Worm (Caenorhabditis elegans): Measurements from ENCODE around the gene nhr-254.

Gene nhr-254

ce11 chrV:392199-392678 is at the start of gene nhr-254:
Gene nhr-254, plus strand, starts transcription at chrV:392628.
- TF ChIP-seq ref-1 (GFP tag; conservative IDR thresholded peaks at IDR 0.05) (no peak), klf-2 (GFP tag; conservative IDR thresholded peaks at IDR 0.05) (no peak)

- TF ChIP-seq cog-1 (tag; optimal IDR thresholded peaks at IDR 0.05) = no peak
- no peak for TF ChIP-seq T22C8.4 (GFP tag; IDR thresholded peaks at IDR 0.05)
- TF ChIP-seq ztf-29 (GFP tag; IDR thresholded peaks at IDR 0.05) = no peak
- TF ChIP-seq tab-1 (GFP tag; IDR thresholded peaks at IDR 0.05) = no peak
- no peak for TF ChIP-seq med-1 (GFP tag; optimal IDR thresholded peaks at IDR 0.05; ENCODE audit: insufficient read depth)
- TF ChIP-seq ref-1 (GFP tag; conservative IDR thresholded peaks at IDR 0.05) = no peak
- TF ChIP-seq ztf-23 (GFP tag; IDR thresholded peaks at IDR 0.05) = no peak
- TF ChIP-seq flt-1 (GFP tag; IDR thresholded peaks at IDR 0.05) = no peak
- no peak for TF ChIP-seq klf-2 (GFP tag; conservative IDR thresholded peaks at IDR 0.05)
Observed at ce11 chrV:343128-343527, 49.3 kb upstream of the nhr-254 start, which contains the start of gene wago-10. Gene wago-10, plus strand, starts transcription at chrV:343428.

- TF ChIP-seq flt-1 (GFP tag; IDR thresholded peaks at IDR 0.05) (no peak), tab-1 (GFP tag; IDR thresholded peaks at IDR 0.05) (no peak), klf-2 (GFP tag; conservative IDR thresholded peaks at IDR 0.05) (no peak)
Observed at ce11 chrV:343546-343945, 48.9 kb upstream of the nhr-254 start.

ce11 chrV:346005-346404 is 46.4 kb upstream of the nhr-254 start:
- TF ChIP-seq tab-1 (GFP tag; IDR thresholded peaks at IDR 0.05) (no peak), ztf-29 (GFP tag; IDR thresholded peaks at IDR 0.05) (no peak), ref-1 (GFP tag; conservative IDR thresholded peaks at IDR 0.05) (no peak), flt-1 (GFP tag; IDR thresholded peaks at IDR 0.05) (no peak), med-1 (GFP tag; optimal IDR thresholded peaks at IDR 0.05; ENCODE audit: insufficient read depth) (no peak), ztf-23 (GFP tag; IDR thresholded peaks at IDR 0.05) (no peak), klf-2 (GFP tag; conservative IDR thresholded peaks at IDR 0.05) (no peak), T22C8.4 (GFP tag; IDR thresholded peaks at IDR 0.05) (no peak), cog-1 (tag; optimal IDR thresholded peaks at IDR 0.05) (no peak)

ce11 chrV:347561-348345 is 44.7 kb upstream of the nhr-254 start:
- TF ChIP-seq ztf-29 (GFP tag; IDR thresholded peaks at IDR 0.05) (no peak), ztf-23 (GFP tag; IDR thresholded peaks at IDR 0.05) (no peak), tab-1 (GFP tag; IDR thresholded peaks at IDR 0.05) (no peak), ref-1 (GFP tag; conservative IDR thresholded peaks at IDR 0.05) (no peak), flt-1 (GFP tag; IDR thresholded peaks at IDR 0.05) (no peak), cog-1 (tag; optimal IDR thresholded peaks at IDR 0.05) (no peak), T22C8.4 (GFP tag; IDR thresholded peaks at IDR 0.05) (no peak), med-1 (GFP tag; optimal IDR thresholded peaks at IDR 0.05; ENCODE audit: insufficient read depth) (no peak), klf-2 (GFP tag; conservative IDR thresholded peaks at IDR 0.05) (no peak)

ce11 chrV:349054-349453 is 43.4 kb upstream of the nhr-254 start, which contains the start of gene atg-9:
Gene atg-9, plus strand, starts transcription at chrV:349385.
- TF ChIP-seq tab-1 (GFP tag; IDR thresholded peaks at IDR 0.05) (no peak), T22C8.4 (GFP tag; IDR thresholded peaks at IDR 0.05) (peak; percentile 58; the same call in 1 of the 2 replicates), flt-1 (GFP tag; IDR thresholded peaks at IDR 0.05) (0 out of 2 replicates have a peak, but pooled peaks have one; percentile 54)

- no peak for TF ChIP-seq klf-2 (GFP tag; conservative IDR thresholded peaks at IDR 0.05)
- no peak for TF ChIP-seq med-1 (GFP tag; optimal IDR thresholded peaks at IDR 0.05; ENCODE audit: insufficient read depth)
- TF ChIP-seq T22C8.4 (GFP tag; IDR thresholded peaks at IDR 0.05) = no peak
- TF ChIP-seq ztf-29 (GFP tag; IDR thresholded peaks at IDR 0.05) = no peak
- no peak for TF ChIP-seq ref-1 (GFP tag; conservative IDR thresholded peaks at IDR 0.05)
- TF ChIP-seq flt-1 (GFP tag; IDR thresholded peaks at IDR 0.05) = no peak
- TF ChIP-seq cog-1 (tag; optimal IDR thresholded peaks at IDR 0.05) = no peak
- TF ChIP-seq tab-1 (GFP tag; IDR thresholded peaks at IDR 0.05) = no peak
- no peak for TF ChIP-seq ztf-23 (GFP tag; IDR thresholded peaks at IDR 0.05)
Observed at ce11 chrV:350822-351221, 41.6 kb upstream of the nhr-254 start.

ce11 chrV:351787-352186 is 40.6 kb upstream of the nhr-254 start:
- no peak for TF ChIP-seq tab-1 (GFP tag; IDR thresholded peaks at IDR 0.05)
- TF ChIP-seq T22C8.4 (GFP tag; IDR thresholded peaks at IDR 0.05) = no peak
- no peak for TF ChIP-seq flt-1 (GFP tag; IDR thresholded peaks at IDR 0.05)
- TF ChIP-seq med-1 (GFP tag; optimal IDR thresholded peaks at IDR 0.05; ENCODE audit: insufficient read depth) = no peak
- TF ChIP-seq ztf-29 (GFP tag; IDR thresholded peaks at IDR 0.05) = no peak
- TF ChIP-seq ztf-23 (GFP tag; IDR thresholded peaks at IDR 0.05) = no peak
- no peak for TF ChIP-seq cog-1 (tag; optimal IDR thresholded peaks at IDR 0.05)
- TF ChIP-seq klf-2 (GFP tag; conservative IDR thresholded peaks at IDR 0.05) = no peak
- no peak for TF ChIP-seq ref-1 (GFP tag; conservative IDR thresholded peaks at IDR 0.05)

- TF ChIP-seq T22C8.4 (GFP tag; IDR thresholded peaks at IDR 0.05) (no peak), tab-1 (GFP tag; IDR thresholded peaks at IDR 0.05) (no peak), klf-2 (GFP tag; conservative IDR thresholded peaks at IDR 0.05) (no peak), med-1 (GFP tag; optimal IDR thresholded peaks at IDR 0.05; ENCODE audit: insufficient read depth) (no peak), ztf-29 (GFP tag; IDR thresholded peaks at IDR 0.05) (no peak)
Observed at ce11 chrV:356959-357702, 35.3 kb upstream of the nhr-254 start.

ce11 chrV:358473-358872 is 34.0 kb upstream of the nhr-254 start:
- TF ChIP-seq ztf-29 (GFP tag; IDR thresholded peaks at IDR 0.05) = no peak
- no peak for TF ChIP-seq cog-1 (tag; optimal IDR thresholded peaks at IDR 0.05)
- no peak for TF ChIP-seq klf-2 (GFP tag; conservative IDR thresholded peaks at IDR 0.05)
- TF ChIP-seq ztf-23 (GFP tag; IDR thresholded peaks at IDR 0.05) = no peak
- no peak for TF ChIP-seq ref-1 (GFP tag; conservative IDR thresholded peaks at IDR 0.05)
- TF ChIP-seq tab-1 (GFP tag; IDR thresholded peaks at IDR 0.05) = no peak
- no peak for TF ChIP-seq T22C8.4 (GFP tag; IDR thresholded peaks at IDR 0.05)
- no peak for TF ChIP-seq med-1 (GFP tag; optimal IDR thresholded peaks at IDR 0.05; ENCODE audit: insufficient read depth)
- TF ChIP-seq flt-1 (GFP tag; IDR thresholded peaks at IDR 0.05) = no peak
